Worm (Caenorhabditis elegans) whole organism, L1 larva: ENCODE data around the gene delm-1.
A peak's percentile ranks its signal among the peaks of the same experiment; 100 is the strongest.

Source experiments
- C04F5.9 ChIP-seq: sonication (generic microtip); optimal IDR thresholded peaks from 2 replicates; lab custom pipeline; 2016; ENCODE audit warnings: missing genetic modification characterization, missing compliant biosample characterization
- C34B4.2 ChIP-seq: sonication (generic microtip); optimal IDR thresholded peaks from 2 replicates; lab custom pipeline; 2017; ENCODE audit warnings: mild to moderate bottlenecking, missing genetic modification characterization, missing compliant biosample characterization
- Y116A8C.19 ChIP-seq: sonication (generic microtip); optimal IDR thresholded peaks from 2 replicates; lab custom pipeline; 2016; ENCODE audit warnings: missing compliant biosample characterization, missing genetic modification characterization, borderline replicate concordance
- alr-1 ChIP-seq: fragments of 200-800 bp; sonication (Bioruptor generic); optimal IDR thresholded peaks from 2 replicates; lab custom pipeline; 2018; ENCODE audit warnings: borderline replicate concordance, mild to moderate bottlenecking, missing genetic modification characterization, missing compliant biosample characterization
- aly-2 ChIP-seq: fragments of 150-350 bp; optimal IDR thresholded peaks from 2 replicates; lab custom pipeline; 2014; ENCODE audit warnings: missing biosample characterization, missing genetic modification characterization
- ceh-82 ChIP-seq, 3 experiments: fragments of 150-350 bp in 1 of 3; sonication (generic microtip) in 2 of 3; optimal IDR thresholded peaks; 2 replicates each; lab custom pipeline; 2014 to 2017; ENCODE audit warnings: missing biosample characterization in 3 of 3, missing genetic modification characterization in 3 of 3
- ceh-90 ChIP-seq: sonication (generic microtip); optimal IDR thresholded peaks from 2 replicates; lab custom pipeline; 2016; ENCODE audit warnings: missing genetic modification characterization, missing compliant biosample characterization
- ces-1 ChIP-seq: fragments of 150-350 bp; optimal IDR thresholded peaks from 2 replicates; lab custom pipeline; 2014; ENCODE audit warnings: missing biosample characterization, missing genetic modification reagents, missing genetic modification characterization
- efl-1 ChIP-seq, 4 experiments: fragments of 150-350 bp; optimal IDR thresholded peaks in 3 of 4; peaks in 1 of 4; 1 replicate in 1 of 4; 2 replicates in 3 of 4; lab custom pipeline; 2014; ENCODE audit warnings: missing biosample characterization in 2 of 4, missing genetic modification characterization in 2 of 4, missing genetic modification reagents in 2 of 4
- efl-3 ChIP-seq: fragments of 200-800 bp; sonication (Bioruptor generic); optimal IDR thresholded peaks from 2 replicates; lab custom pipeline; 2018; ENCODE audit warnings: mild to moderate bottlenecking, missing genetic modification characterization, missing compliant biosample characterization
- egl-27 ChIP-seq, 2 experiments: fragments of 150-350 bp in 1 of 2; sonication (generic microtip); optimal IDR thresholded peaks; 3 replicates each; lab custom pipeline; 2017 to 2018; ENCODE audit warnings: missing biosample characterization in 2 of 2, missing genetic modification characterization in 2 of 2, missing genetic modification reagents in 2 of 2
- elt-2 ChIP-seq: sonication (generic microtip); optimal IDR thresholded peaks from 2 replicates; lab custom pipeline; 2016; ENCODE audit warnings: missing genetic modification characterization, mild to moderate bottlenecking, inconsistent platforms, missing compliant biosample characterization, missing genetic modification reagents
- fkh-10 ChIP-seq: sonication (generic microtip); optimal IDR thresholded peaks from 2 replicates; lab custom pipeline; 2017; ENCODE audit warnings: missing biosample characterization, missing genetic modification reagents, missing genetic modification characterization
- fkh-8 ChIP-seq: sonication (generic microtip); optimal IDR thresholded peaks from 2 replicates; lab custom pipeline; 2016; ENCODE audit warnings: mild to moderate bottlenecking, missing genetic modification characterization, missing compliant biosample characterization
- fos-1 ChIP-seq: fragments of 150-350 bp; optimal IDR thresholded peaks from 2 replicates; lab custom pipeline; 2014; ENCODE audit warnings: missing biosample characterization, missing genetic modification characterization
- hlh-17 ChIP-seq: fragments of 200-800 bp; sonication (Bioruptor generic); optimal IDR thresholded peaks from 2 replicates; lab custom pipeline; 2018; ENCODE audit warnings: missing genetic modification characterization, mild to moderate bottlenecking, missing compliant biosample characterization, moderate library complexity, borderline replicate concordance
- hlh-4 ChIP-seq: sonication (generic microtip); optimal IDR thresholded peaks from 2 replicates; lab custom pipeline; 2016; ENCODE audit warnings: mild to moderate bottlenecking, missing genetic modification characterization, missing compliant biosample characterization
- irx-1 ChIP-seq: sonication (generic microtip); optimal IDR thresholded peaks from 2 replicates; lab custom pipeline; 2016; ENCODE audit warnings: missing genetic modification characterization, missing compliant biosample characterization
- jun-1 ChIP-seq: fragments of 150-350 bp; optimal IDR thresholded peaks from 2 replicates; lab custom pipeline; 2014; ENCODE audit warnings: missing biosample characterization, missing genetic modification reagents, missing genetic modification characterization
- lin-15B ChIP-seq: fragments of 150-350 bp; sonication (generic microtip); optimal IDR thresholded peaks from 3 replicates; lab custom pipeline; 2014; ENCODE audit warnings: missing biosample characterization, missing genetic modification characterization
- mab-9 ChIP-seq: fragments of 200-800 bp; sonication (Bioruptor generic); IDR thresholded peaks from 2 replicates; pipeline ENCODE4 v1.3.6; 2022; ENCODE audit warnings: missing genetic modification reagents, missing genetic modification characterization, missing compliant biosample characterization
- mef-2 ChIP-seq: fragments of 150-350 bp; optimal IDR thresholded peaks from 2 replicates; lab custom pipeline; 2014; ENCODE audit warnings: missing biosample characterization, missing genetic modification characterization
- mep-1 ChIP-seq: fragments of 150-350 bp; optimal IDR thresholded peaks from 2 replicates; lab custom pipeline; 2014; ENCODE audit warnings: missing biosample characterization, missing genetic modification characterization
- nhr-12 ChIP-seq: sonication (generic microtip); optimal IDR thresholded peaks from 2 replicates; lab custom pipeline; 2017; ENCODE audit warnings: missing biosample characterization, missing genetic modification characterization
- nhr-19 ChIP-seq: fragments of 200-800 bp; sonication (Bioruptor generic); conservative IDR thresholded peaks from 2 replicates; pipeline ENCODE4 v1.3.6; 2022; ENCODE audit warnings: missing genetic modification characterization, missing compliant biosample characterization
- nhr-20 ChIP-seq: sonication (generic microtip); optimal IDR thresholded peaks from 2 replicates; lab custom pipeline; 2016; ENCODE audit warnings: mild to moderate bottlenecking, missing genetic modification characterization, missing compliant biosample characterization
- nhr-47 ChIP-seq: sonication (generic microtip); optimal IDR thresholded peaks from 2 replicates; lab custom pipeline; 2016; ENCODE audit warnings: mild to moderate bottlenecking, missing genetic modification characterization, moderate library complexity, missing compliant biosample characterization
- nhr-76 ChIP-seq: sonication (generic microtip); optimal IDR thresholded peaks from 2 replicates; lab custom pipeline; 2017; ENCODE audit warnings: missing biosample characterization, missing genetic modification characterization
- nhr-90 ChIP-seq: sonication (generic microtip); optimal IDR thresholded peaks from 2 replicates; lab custom pipeline; 2016; ENCODE audit warnings: mild to moderate bottlenecking, missing genetic modification characterization, missing compliant biosample characterization; ENCODE audit not compliant: poor library complexity
- pqm-1 ChIP-seq: sonication (generic microtip); optimal IDR thresholded peaks from 3 replicates; lab custom pipeline; 2017; ENCODE audit warnings: missing biosample characterization, missing genetic modification characterization
- rnt-1 ChIP-seq: sonication (generic microtip); optimal IDR thresholded peaks from 2 replicates; lab custom pipeline; 2016; ENCODE audit warnings: mild to moderate bottlenecking, missing genetic modification characterization, moderate library complexity, missing compliant biosample characterization
- skn-1 ChIP-seq: fragments of 150-350 bp; optimal IDR thresholded peaks from 2 replicates; lab custom pipeline; 2014; ENCODE audit warnings: missing biosample characterization, missing genetic modification characterization
- snpc-4 ChIP-seq: fragments of 150-350 bp; optimal IDR thresholded peaks from 2 replicates; lab custom pipeline; 2014; ENCODE audit warnings: missing biosample characterization, missing genetic modification characterization
- sptf-1 ChIP-seq: fragments of 150-350 bp; optimal IDR thresholded peaks from 2 replicates; lab custom pipeline; 2014; ENCODE audit warnings: missing biosample characterization, missing genetic modification characterization
- sup-37 ChIP-seq: fragments of 200-800 bp; sonication (Bioruptor generic); optimal IDR thresholded peaks from 2 replicates; lab custom pipeline; 2018; ENCODE audit warnings: mild to moderate bottlenecking, missing genetic modification characterization, missing compliant biosample characterization
- swsn-7 ChIP-seq: sonication (generic microtip); optimal IDR thresholded peaks from 2 replicates; lab custom pipeline; 2016; ENCODE audit warnings: missing genetic modification characterization, missing compliant biosample characterization
- tbx-2 ChIP-seq: sonication (generic microtip); optimal IDR thresholded peaks from 2 replicates; lab custom pipeline; 2016; ENCODE audit warnings: missing genetic modification characterization, missing compliant biosample characterization
- unc-130 ChIP-seq: fragments of 150-350 bp; optimal IDR thresholded peaks from 2 replicates; lab custom pipeline; 2017; ENCODE audit warnings: missing biosample characterization, missing genetic modification characterization, inconsistent platforms
- unc-30 ChIP-seq: sonication (generic microtip); optimal IDR thresholded peaks from 2 replicates; lab custom pipeline; 2017; ENCODE audit warnings: missing biosample characterization, missing genetic modification characterization
- unc-62 ChIP-seq: fragments of 150-350 bp; optimal IDR thresholded peaks from 2 replicates; lab custom pipeline; 2014; ENCODE audit warnings: missing biosample characterization, missing genetic modification reagents, missing genetic modification characterization
- xbp-1 ChIP-seq: sonication (generic microtip); optimal IDR thresholded peaks from 2 replicates; lab custom pipeline; 2016; ENCODE audit warnings: missing genetic modification characterization, missing compliant biosample characterization
- zag-1 ChIP-seq: fragments of 150-350 bp; optimal IDR thresholded peaks from 2 replicates; lab custom pipeline; 2014; ENCODE audit warnings: missing biosample characterization, missing genetic modification characterization
- zip-4 ChIP-seq: fragments of 200-800 bp; sonication (Bioruptor generic); optimal IDR thresholded peaks from 2 replicates; lab custom pipeline; 2018; ENCODE audit warnings: mild to moderate bottlenecking, missing genetic modification characterization, moderate library complexity, missing compliant biosample characterization
- ztf-11 ChIP-seq, 2 experiments: sonication (generic microtip); optimal IDR thresholded peaks; 2 replicates each; lab custom pipeline; 2016 to 2017; ENCODE audit warnings: missing genetic modification characterization in 2 of 2, missing biosample characterization in 1 of 2, missing compliant biosample characterization in 1 of 2

Gene delm-1

ce11 chrIV:9121545-9121944 lies 13.7 kb downstream of the delm-1 start (continued):
- no peak for TF ChIP-seq unc-62 (GFP tag; lab: Kevin White, UChicago)
- peak; percentile 43 for TF ChIP-seq skn-1 (tag; lab: Kevin White, UChicago)
- TF ChIP-seq irx-1 (tag; lab: Kevin White, UChicago) = no peak
- peak; percentile 40 for TF ChIP-seq nhr-47
- no peak for TF ChIP-seq C34B4.2 (tag; lab: Kevin White, UChicago)
- TF ChIP-seq nhr-12 (tag; lab: Kevin White, UChicago) = no peak
- TF ChIP-seq unc-30 (tag; lab: Kevin White, UChicago) = no peak
- no peak for TF ChIP-seq mef-2 (tag; lab: Kevin White, UChicago)
- TF ChIP-seq fkh-8 (tag; lab: Kevin White, UChicago) = no peak
- peak; percentile 64 for TF ChIP-seq nhr-20
- peak; percentile 56 to 65 for TF ChIP-seq efl-1 (optimal IDR thresholded peaks at IDR 0.05; lab: Kevin White, UChicago)
- no peak for TF ChIP-seq efl-1 (GFP tag; optimal IDR thresholded peaks at IDR 0.05 in 1 of 2; lab: Kevin White, UChicago)
- no peak for TF ChIP-seq mab-9
- TF ChIP-seq Y116A8C.19 (tag; lab: Kevin White, UChicago) = no peak
- TF ChIP-seq fkh-10 (GFP tag; lab: Kevin White, UChicago) = no peak
- peak; percentile 57 for TF ChIP-seq rnt-1 (tag; lab: Kevin White, UChicago)
- no peak for TF ChIP-seq nhr-76 (tag; lab: Kevin White, UChicago)
- no peak for TF ChIP-seq jun-1 (tag; lab: Kevin White, UChicago)
- TF ChIP-seq ceh-90 = no peak
- TF ChIP-seq ztf-11 (tag; optimal IDR thresholded peaks at IDR 0.05; lab: Kevin White, UChicago) = no peak
- TF ChIP-seq egl-27 (tag; optimal IDR thresholded peaks at IDR 0.05; lab: Kevin White, UChicago) = no peak
- no peak for TF ChIP-seq unc-130 (tag; lab: Kevin White, UChicago)
- TF ChIP-seq fos-1 (tag; lab: Kevin White, UChicago) = peak; percentile 17
- TF ChIP-seq aly-2 (tag; lab: Kevin White, UChicago) = no peak
- TF ChIP-seq nhr-19 (GFP tag; lab: Robert Waterston, UW) = no peak; the same call in 1 of the 2 replicates
- no peak for TF ChIP-seq lin-15B
- no peak for TF ChIP-seq alr-1 (tag; lab: Kevin White, UChicago)
- no peak for TF ChIP-seq zip-4
- TF ChIP-seq xbp-1 (tag; lab: Kevin White, UChicago) = peak; percentile 37
- TF ChIP-seq swsn-7 = peak; percentile 48
- TF ChIP-seq hlh-4 (tag; lab: Kevin White, UChicago) = no peak
- peak in 2 of 3 experiments; percentile 8 to 25 for TF ChIP-seq ceh-82 (tag; optimal IDR thresholded peaks at IDR 0.05; lab: Kevin White, UChicago)
- TF ChIP-seq efl-3 (GFP tag; lab: Kevin White, UChicago) = no peak
- TF ChIP-seq mep-1 (tag; lab: Kevin White, UChicago) = peak; percentile 72
- TF ChIP-seq zag-1 (tag; lab: Kevin White, UChicago) = no peak
- peak; percentile 57 for TF ChIP-seq tbx-2 (tag; lab: Kevin White, UChicago)
- no peak for TF ChIP-seq sup-37 (GFP tag; lab: Kevin White, UChicago)
- TF ChIP-seq C04F5.9 (tag; lab: Kevin White, UChicago) = no peak
- TF ChIP-seq nhr-90 = peak; percentile 41

- TF ChIP-seq elt-2 (tag; lab: Kevin White, UChicago) = no peak
- no peak for TF ChIP-seq sup-37 (GFP tag; lab: Kevin White, UChicago)
- no peak for TF ChIP-seq alr-1 (tag; lab: Kevin White, UChicago)
- TF ChIP-seq sptf-1 (tag; lab: Kevin White, UChicago) = no peak
These were observed 15.1 kb downstream of the delm-1 start for ce11 chrIV:9120220-9120619.

ce11 chrIV:9118792-9119191 lies 16.5 kb downstream of the delm-1 start, which contains the start of gene nrfl-1:
nrfl-1 (plus strand) TSS chrIV:9119092.
- TF ChIP-seq egl-27 (tag; optimal IDR thresholded peaks at IDR 0.05; lab: Kevin White, UChicago) = no peak
- no peak for TF ChIP-seq unc-30 (tag; lab: Kevin White, UChicago)
- no peak for TF ChIP-seq pqm-1 (tag; lab: Kevin White, UChicago)
- TF ChIP-seq nhr-12 (tag; lab: Kevin White, UChicago) = no peak
- no peak for TF ChIP-seq zag-1 (tag; lab: Kevin White, UChicago)
- no peak for TF ChIP-seq snpc-4 (tag; lab: Kevin White, UChicago)
- no peak for TF ChIP-seq unc-130 (tag; lab: Kevin White, UChicago)
- no peak for TF ChIP-seq ces-1 (GFP tag; lab: Kevin White, UChicago)
- no peak for TF ChIP-seq efl-3 (GFP tag; lab: Kevin White, UChicago)
- no peak for TF ChIP-seq ztf-11 (tag; optimal IDR thresholded peaks at IDR 0.05; lab: Kevin White, UChicago)
- TF ChIP-seq hlh-17 (GFP tag; lab: Kevin White, UChicago) = no peak
- no peak for TF ChIP-seq fos-1 (tag; lab: Kevin White, UChicago)
- TF ChIP-seq mab-9 = no peak
